Worm (Caenorhabditis elegans) whole organism, L1 larva: ENCODE measurements around the gene lsd-1.

Source experiments
- alr-1 ChIP-seq: fragments of 200-800 bp; sonication (Bioruptor generic); optimal IDR thresholded peaks from 2 replicates; lab custom pipeline; 2018; ENCODE audit warnings: borderline replicate concordance, mild to moderate bottlenecking, missing genetic modification characterization, missing compliant biosample characterization
- efl-1 ChIP-seq, 4 experiments: fragments of 150-350 bp; optimal IDR thresholded peaks in 3 of 4; peaks in 1 of 4; 1 replicate in 1 of 4; 2 replicates in 3 of 4; lab custom pipeline; 2014; ENCODE audit warnings: missing biosample characterization in 2 of 4, missing genetic modification characterization in 2 of 4, missing genetic modification reagents in 2 of 4
- hlh-17 ChIP-seq: fragments of 200-800 bp; sonication (Bioruptor generic); optimal IDR thresholded peaks from 2 replicates; lab custom pipeline; 2018; ENCODE audit warnings: missing genetic modification characterization, mild to moderate bottlenecking, missing compliant biosample characterization, moderate library complexity, borderline replicate concordance
- hpl-2 ChIP-seq: fragments of 150-350 bp; optimal IDR thresholded peaks from 2 replicates; lab custom pipeline; 2014; ENCODE audit warnings: missing biosample characterization, missing genetic modification reagents, missing genetic modification characterization
- mab-9 ChIP-seq: fragments of 200-800 bp; sonication (Bioruptor generic); IDR thresholded peaks from 2 replicates; pipeline ENCODE4 v1.3.6; 2022; ENCODE audit warnings: missing genetic modification reagents, missing genetic modification characterization, missing compliant biosample characterization

- TF ChIP-seq hlh-17 (GFP tag; lab: Kevin White, UChicago) (no peak), hpl-2 (no peak), alr-1 (tag; lab: Kevin White, UChicago) (no peak), mab-9 (no peak), efl-1 (optimal IDR thresholded peaks at IDR 0.05; lab: Kevin White, UChicago) (no peak), efl-1 (GFP tag; optimal IDR thresholded peaks at IDR 0.05 in 1 of 2; lab: Kevin White, UChicago) (no peak)
These were observed 11.2 kb downstream of the lsd-1 start, which contains the start of gene C49F5.8 for ce11 chrX:11959838-11960237.
